Worm (Caenorhabditis elegans) whole organism, early embryonic: Measurements from ENCODE around the gene M6.4.

Experiments
- ama-1 ChIP-seq: fragments of 150-350 bp; optimal IDR thresholded peaks from 2 replicates; lab custom pipeline; 2014
- flt-1 ChIP-seq: fragments of 200-800 bp; sonication (Bioruptor generic); IDR thresholded peaks from 2 replicates; pipeline ENCODE4 v1.3.6; 2022; ENCODE audit warnings: missing genetic modification characterization, missing compliant biosample characterization
- hnd-1 ChIP-seq: sonication (generic microtip); optimal IDR thresholded peaks from 2 replicates; lab custom pipeline; 2016; ENCODE audit warnings: missing genetic modification characterization, missing compliant biosample characterization
- pes-1 ChIP-seq: fragments of 200-800 bp; sonication (Bioruptor generic); IDR thresholded peaks from 2 replicates; pipeline ENCODE4 v1.3.6; 2022; ENCODE audit warnings: missing genetic modification reagents, missing genetic modification characterization, missing compliant biosample characterization
- sea-1 ChIP-seq: fragments of 200-800 bp; sonication (Bioruptor generic); conservative IDR thresholded peaks from 2 replicates; pipeline ENCODE4 v1.3.6; 2022; ENCODE audit warnings: missing genetic modification characterization, missing compliant biosample characterization
- tbx-11 ChIP-seq: fragments of 200-800 bp; sonication (Bioruptor generic); IDR thresholded peaks from 2 replicates; pipeline ENCODE4 v1.3.6; 2022; ENCODE audit warnings: missing genetic modification characterization, missing compliant biosample characterization

- TF ChIP-seq pes-1: no peak
- no peak for TF ChIP-seq flt-1 (GFP tag; lab: Robert Waterston, UW)
- TF ChIP-seq ama-1: no peak
- no peak for TF ChIP-seq hnd-1
- no peak for TF ChIP-seq sea-1
- TF ChIP-seq tbx-11: no peak
Observed at ce11 chrX:585598-586217, 43.3 kb upstream of the M6.4 start.
